Worm (Caenorhabditis elegans) whole organism, L3 larva: ENCODE results near the gene W08E12.8.
A peak's percentile ranks its signal among the peaks of the same experiment; 100 is the strongest.

Source experiments
- R02D3.7 ChIP-seq: fragments of 150-350 bp; optimal IDR thresholded peaks from 2 replicates; lab custom pipeline; 2014; ENCODE audit warnings: missing biosample characterization, missing genetic modification characterization
- ama-1 ChIP-seq: fragments of 150-350 bp; optimal IDR thresholded peaks from 2 replicates; lab custom pipeline; 2018
- nhr-12 ChIP-seq: fragments of 150-350 bp; optimal IDR thresholded peaks from 2 replicates; lab custom pipeline; 2014; ENCODE audit warnings: missing biosample characterization, missing genetic modification characterization

DNA sequence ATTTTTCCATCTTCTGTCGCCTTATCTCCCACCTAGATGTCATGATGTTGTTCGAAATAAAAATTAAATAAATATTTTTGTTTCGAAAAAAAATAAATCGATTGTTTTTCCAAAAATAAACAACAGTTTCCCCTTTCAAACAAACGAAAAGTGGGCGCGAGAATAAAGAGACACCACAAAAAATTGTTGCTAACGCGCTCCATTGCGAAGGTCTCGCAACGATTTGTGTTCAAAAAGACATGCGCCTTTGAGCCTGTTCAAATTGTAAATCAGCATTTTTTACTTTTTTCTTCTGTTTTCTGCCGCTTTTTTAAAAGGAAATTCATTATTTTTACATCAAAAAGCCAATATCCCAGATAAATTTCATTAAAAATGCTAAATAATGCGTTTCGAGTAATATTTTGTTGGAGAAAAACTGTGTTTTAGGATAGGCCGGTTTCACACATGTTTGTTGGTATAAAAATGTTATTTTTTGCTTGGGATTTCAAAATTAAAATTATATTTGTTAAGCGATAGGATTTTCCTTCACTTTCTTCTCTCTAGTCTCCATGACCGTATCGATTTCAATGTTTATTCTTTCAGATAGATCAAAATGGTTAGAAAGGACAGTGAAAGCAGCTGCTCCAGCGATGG is 2.5 kb downstream of the W08E12.8 start, which contains the start of gene W08E12.7:
- TF ChIP-seq R02D3.7: peak; percentile 81
- peak; percentile 88 for TF ChIP-seq ama-1 (lab: Kevin White, UChicago)
- TF ChIP-seq nhr-12 (tag; lab: Kevin White, UChicago): no peak
